Worm (Caenorhabditis elegans) whole organism, young adult: ENCODE results near the gene fat-1.

Experiments used
- B0019.2 ChIP-seq: fragments of 200-800 bp; sonication (Bioruptor generic); conservative IDR thresholded peaks from 2 replicates; pipeline ENCODE4 v1.3.6; 2022; ENCODE audit warnings: missing genetic modification reagents, missing genetic modification characterization, missing compliant biosample characterization
- B0261.1 ChIP-seq: sonication (generic microtip); optimal IDR thresholded peaks from 2 replicates; lab custom pipeline; 2016; ENCODE audit warnings: mild to moderate bottlenecking, missing genetic modification characterization, moderate library complexity, missing compliant biosample characterization
- F10E7.11 ChIP-seq: sonication (generic microtip); optimal IDR thresholded peaks from 2 replicates; lab custom pipeline; 2017; ENCODE audit warnings: mild to moderate bottlenecking, missing genetic modification characterization, moderate library complexity, missing compliant biosample characterization
- F22D6.2 ChIP-seq: sonication (generic microtip); optimal IDR thresholded peaks from 2 replicates; lab custom pipeline; 2016; ENCODE audit warnings: mild to moderate bottlenecking, missing genetic modification characterization, missing compliant biosample characterization
- F23B12.7 ChIP-seq: sonication (generic microtip); optimal IDR thresholded peaks from 2 replicates; lab custom pipeline; 2017; ENCODE audit warnings: missing genetic modification characterization, mild to moderate bottlenecking, missing compliant biosample characterization, antibody characterized with exemption, moderate library complexity; ENCODE audit not compliant: insufficient read depth
- F52B5.7 ChIP-seq: sonication (generic microtip); optimal IDR thresholded peaks from 2 replicates; lab custom pipeline; 2016; ENCODE audit warnings: mild to moderate bottlenecking, missing genetic modification characterization, missing compliant biosample characterization
- F55B11.4 ChIP-seq: sonication (generic microtip); optimal IDR thresholded peaks from 2 replicates; lab custom pipeline; 2016; ENCODE audit warnings: missing compliant biosample characterization, missing genetic modification characterization, borderline replicate concordance; ENCODE audit not compliant: insufficient read depth
- F57A8.1 ChIP-seq: fragments of 200-800 bp; sonication (Bioruptor generic); optimal IDR thresholded peaks from 2 replicates; lab custom pipeline; 2018; ENCODE audit warnings: mild to moderate bottlenecking, missing genetic modification characterization, moderate library complexity, missing compliant biosample characterization
- F57C9.4 ChIP-seq: sonication (generic microtip); optimal IDR thresholded peaks from 2 replicates; lab custom pipeline; 2017; ENCODE audit warnings: mild to moderate bottlenecking, missing genetic modification characterization, missing compliant biosample characterization
- Y67H2A.10 ChIP-seq: fragments of 200-800 bp; sonication (Bioruptor generic); conservative IDR thresholded peaks from 2 replicates; pipeline ENCODE4 v1.3.6; 2022; ENCODE audit warnings: missing genetic modification reagents, missing genetic modification characterization, missing compliant biosample characterization
- ZK185.1 ChIP-seq: sonication (generic microtip); optimal IDR thresholded peaks from 2 replicates; lab custom pipeline; 2016; ENCODE audit warnings: mild to moderate bottlenecking, missing genetic modification characterization, missing compliant biosample characterization; ENCODE audit not compliant: poor library complexity, severe bottlenecking
- ama-1 ChIP-seq, 3 experiments: fragments of 150-350 bp in 1 of 3; sonication (generic microtip) in 2 of 3; optimal IDR thresholded peaks; 2 replicates each; lab custom pipeline; 2014 to 2018; ENCODE audit warnings: missing biosample characterization in 2 of 3, missing genetic modification characterization in 2 of 3, missing genetic modification reagents in 2 of 3
- aptf-2 ChIP-seq: fragments of 200-800 bp; sonication (Bioruptor generic); conservative IDR thresholded peaks from 2 replicates; pipeline ENCODE4 v1.3.6; 2022; ENCODE audit warnings: missing genetic modification reagents, missing genetic modification characterization, missing compliant biosample characterization
- aptf-3 ChIP-seq: fragments of 200-800 bp; sonication (Bioruptor generic); IDR thresholded peaks from 2 replicates; pipeline ENCODE4 v1.3.6; 2022; ENCODE audit warnings: missing genetic modification characterization, missing compliant biosample characterization
- bed-1 ChIP-seq: fragments of 200-800 bp; sonication (Bioruptor generic); IDR thresholded peaks from 2 replicates; pipeline ENCODE4 v1.3.6; 2022; ENCODE audit warnings: missing genetic modification reagents, missing genetic modification characterization, missing compliant biosample characterization
- bed-2 ChIP-seq: fragments of 200-800 bp; sonication (Bioruptor generic); IDR thresholded peaks from 2 replicates; pipeline ENCODE4 v1.3.6; 2022; ENCODE audit warnings: missing genetic modification reagents, missing genetic modification characterization, missing compliant biosample characterization
- ccch-3 ChIP-seq: fragments of 200-800 bp; sonication (Bioruptor generic); optimal IDR thresholded peaks from 2 replicates; lab custom pipeline; 2018; ENCODE audit warnings: mild to moderate bottlenecking, missing genetic modification characterization, missing compliant biosample characterization
- cebp-1 ChIP-seq, 2 experiments: fragments of 200-800 bp in 1 of 2; sonication (Bioruptor generic) in 1 of 2; sonication (generic microtip) in 1 of 2; IDR thresholded peaks in 1 of 2; optimal IDR thresholded peaks in 1 of 2; 2 replicates each; pipeline versions ENCODE4 v1.3.6 to Lab custom; 2017 to 2022; ENCODE audit warnings: missing compliant biosample characterization in 2 of 2, missing genetic modification characterization in 2 of 2, mild to moderate bottlenecking in 1 of 2, missing genetic modification reagents in 1 of 2, moderate library complexity in 1 of 2
- ceh-40 ChIP-seq: fragments of 200-800 bp; sonication (Bioruptor generic); IDR thresholded peaks from 2 replicates; pipeline ENCODE4 v1.3.6; 2022; ENCODE audit warnings: missing genetic modification characterization, missing compliant biosample characterization
- chd-7 ChIP-seq: sonication (generic microtip); optimal IDR thresholded peaks from 2 replicates; lab custom pipeline; 2016; ENCODE audit warnings: mild to moderate bottlenecking, missing genetic modification characterization, moderate library complexity, missing compliant biosample characterization
- die-1 ChIP-seq: sonication (generic microtip); optimal IDR thresholded peaks from 2 replicates; lab custom pipeline; 2016; ENCODE audit warnings: missing genotype, mild to moderate bottlenecking, missing genetic modification characterization, missing compliant biosample characterization
- gei-17 ChIP-seq: fragments of 200-800 bp; sonication (Bioruptor generic); optimal IDR thresholded peaks from 2 replicates; lab custom pipeline; 2018; ENCODE audit warnings: mild to moderate bottlenecking, missing genetic modification characterization, missing compliant biosample characterization
- him-1 ChIP-seq: sonication (generic microtip); optimal IDR thresholded peaks from 2 replicates; lab custom pipeline; 2016; ENCODE audit warnings: missing genotype, missing genetic modification reagents, missing genetic modification characterization, missing compliant biosample characterization
- hlh-12 ChIP-seq: sonication (generic microtip); optimal IDR thresholded peaks from 2 replicates; lab custom pipeline; 2016; ENCODE audit warnings: missing genetic modification characterization, missing compliant biosample characterization
- hlh-26 ChIP-seq: fragments of 200-800 bp; sonication (Bioruptor generic); conservative IDR thresholded peaks from 2 replicates; pipeline ENCODE4 v1.3.6; 2022; ENCODE audit warnings: missing genetic modification reagents, missing genetic modification characterization, missing compliant biosample characterization
- hmg-20 ChIP-seq: fragments of 200-800 bp; sonication (Bioruptor generic); IDR thresholded peaks from 2 replicates; pipeline ENCODE4 v1.3.6; 2022; ENCODE audit warnings: missing genetic modification reagents, missing genetic modification characterization, missing compliant biosample characterization
- hrde-1 ChIP-seq: sonication (generic microtip); optimal IDR thresholded peaks from 2 replicates; lab custom pipeline; 2016; ENCODE audit warnings: missing genetic modification characterization, mild to moderate bottlenecking, missing compliant biosample characterization, moderate library complexity, missing genotype, missing genetic modification reagents, borderline replicate concordance
- lag-1 ChIP-seq: fragments of 200-800 bp; sonication (Bioruptor generic); IDR thresholded peaks from 2 replicates; pipeline ENCODE4 v1.3.6; 2022; ENCODE audit warnings: missing genetic modification reagents, missing genetic modification characterization, missing compliant biosample characterization
- lin-35 ChIP-seq, 3 experiments: fragments of 150-350 bp in 2 of 3; sonication (generic microtip) in 1 of 3; optimal IDR thresholded peaks; 2 replicates each; lab custom pipeline; 2014 to 2018; ENCODE audit warnings: missing biosample characterization in 3 of 3, missing genetic modification characterization in 3 of 3, missing genetic modification reagents in 3 of 3
- mxl-1 ChIP-seq: sonication (generic microtip); optimal IDR thresholded peaks from 2 replicates; lab custom pipeline; 2016; ENCODE audit warnings: missing genetic modification characterization, missing compliant biosample characterization
- nfyb-1 ChIP-seq: fragments of 200-800 bp; sonication (Bioruptor generic); IDR thresholded peaks from 2 replicates; pipeline ENCODE4 v1.3.6; 2022; ENCODE audit warnings: missing genetic modification reagents, missing genetic modification characterization, missing compliant biosample characterization
- nhr-120 ChIP-seq: fragments of 200-800 bp; sonication (Bioruptor generic); IDR thresholded peaks from 2 replicates; pipeline ENCODE4 v1.3.6; 2022; ENCODE audit warnings: missing genetic modification characterization, missing compliant biosample characterization
- nhr-179 ChIP-seq: sonication (generic microtip); optimal IDR thresholded peaks from 2 replicates; lab custom pipeline; 2016; ENCODE audit warnings: mild to moderate bottlenecking, missing genetic modification characterization, missing compliant biosample characterization
- nhr-27 ChIP-seq: fragments of 200-800 bp; sonication (Bioruptor generic); optimal IDR thresholded peaks from 2 replicates; lab custom pipeline; 2018; ENCODE audit warnings: mild to moderate bottlenecking, missing genetic modification characterization, moderate library complexity, missing compliant biosample characterization
- nhr-80 ChIP-seq: sonication (generic microtip); optimal IDR thresholded peaks from 2 replicates; lab custom pipeline; 2016; ENCODE audit warnings: missing genetic modification characterization, missing compliant biosample characterization
- pbrm-1 ChIP-seq: fragments of 200-800 bp; sonication (Bioruptor generic); IDR thresholded peaks from 2 replicates; pipeline ENCODE4 v1.3.6; 2022; ENCODE audit warnings: missing genetic modification reagents, missing genetic modification characterization, missing compliant biosample characterization
- pha-4 ChIP-seq: fragments of 150-350 bp; sonication (generic microtip); optimal IDR thresholded peaks from 2 replicates; lab custom pipeline; 2014; ENCODE audit warnings: missing biosample characterization, missing genetic modification reagents, missing genetic modification characterization
- rcor-1 ChIP-seq: fragments of 200-800 bp; sonication (Bioruptor generic); IDR thresholded peaks from 2 replicates; pipeline ENCODE4 v1.3.6; 2022; ENCODE audit warnings: missing genetic modification reagents, missing genetic modification characterization, missing compliant biosample characterization
- rec-8 ChIP-seq, 2 experiments: sonication (generic microtip); optimal IDR thresholded peaks; 2 replicates each; lab custom pipeline; 2016; ENCODE audit warnings: mild to moderate bottlenecking in 2 of 2, missing genetic modification characterization in 2 of 2, missing genetic modification reagents in 2 of 2, missing genotype in 2 of 2, missing biosample characterization in 1 of 2, missing compliant biosample characterization in 1 of 2, moderate library complexity in 1 of 2
- rpc-1 ChIP-seq, 2 experiments: fragments of 150-350 bp in 1 of 2; sonication (generic microtip) in 1 of 2; optimal IDR thresholded peaks; 2 replicates each; lab custom pipeline; 2014 to 2018; ENCODE audit warnings: missing biosample characterization in 1 of 2, missing genetic modification characterization in 1 of 2, missing genetic modification reagents in 1 of 2, missing genotype in 1 of 2
- sea-2 ChIP-seq: fragments of 200-800 bp; sonication (Bioruptor generic); IDR thresholded peaks from 2 replicates; pipeline ENCODE4 v1.3.6; 2022; ENCODE audit warnings: missing genetic modification characterization, missing compliant biosample characterization
- somi-1 ChIP-seq: fragments of 200-800 bp; sonication (Bioruptor generic); optimal IDR thresholded peaks from 2 replicates; lab custom pipeline; 2018; ENCODE audit warnings: mild to moderate bottlenecking, missing genetic modification characterization, missing compliant biosample characterization
- tlf-1 ChIP-seq: fragments of 200-800 bp; sonication (Bioruptor generic); optimal IDR thresholded peaks from 2 replicates; lab custom pipeline; 2018; ENCODE audit warnings: mild to moderate bottlenecking, missing genetic modification characterization, missing compliant biosample characterization
- unc-130 ChIP-seq: sonication (generic microtip); optimal IDR thresholded peaks from 2 replicates; lab custom pipeline; 2016; ENCODE audit warnings: missing genetic modification reagents, missing genetic modification characterization, missing compliant biosample characterization
- xnd-1 ChIP-seq: sonication (generic microtip); optimal IDR thresholded peaks from 2 replicates; lab custom pipeline; 2016; ENCODE audit warnings: missing genotype, missing genetic modification reagents, missing genetic modification characterization, missing compliant biosample characterization
- zfh-2 ChIP-seq: fragments of 200-800 bp; sonication (Bioruptor generic); conservative IDR thresholded peaks from 2 replicates; pipeline ENCODE4 v1.3.6; 2022; ENCODE audit warnings: missing genetic modification reagents, missing genetic modification characterization, missing compliant biosample characterization
- ztf-25 ChIP-seq: fragments of 200-800 bp; sonication (Bioruptor generic); IDR thresholded peaks from 2 replicates; pipeline ENCODE4 v1.3.6; 2022; ENCODE audit warnings: missing genetic modification reagents, missing genetic modification characterization, missing compliant biosample characterization
- ztf-6 ChIP-seq: fragments of 200-800 bp; sonication (Bioruptor generic); IDR thresholded peaks from 2 replicates; pipeline ENCODE4 v1.3.6; 2022; ENCODE audit warnings: missing genetic modification reagents, missing genetic modification characterization, missing compliant biosample characterization

fat-1 gene

ce11 chrIV:13322429-13322828 is 7.0 kb downstream of the fat-1 start (continued):
- TF ChIP-seq nhr-179 (tag; lab: Kevin White, UChicago), result no peak
- TF ChIP-seq F10E7.11 (tag; lab: Kevin White, UChicago), result no peak
- TF ChIP-seq ZK185.1 (tag; lab: Kevin White, UChicago), result peak; percentile 29
- no peak for TF ChIP-seq mxl-1 (tag; lab: Kevin White, UChicago)
- peak; percentile 72 for TF ChIP-seq chd-7 (tag; lab: Kevin White, UChicago)
- TF ChIP-seq F57C9.4, result no peak
- TF ChIP-seq unc-130, result no peak
- TF ChIP-seq lin-35 (GFP tag; optimal IDR thresholded peaks at IDR 0.05; lab: Kevin White, UChicago), result peak in 1 of 3 experiments; percentile 31
- TF ChIP-seq somi-1 (GFP tag; lab: Kevin White, UChicago), result peak; percentile 41
- no peak for TF ChIP-seq pha-4 (tag; lab: Kevin White, UChicago)
- no peak for TF ChIP-seq F57A8.1 (GFP tag; lab: Kevin White, UChicago)
- peak; percentile 36; the same call in 1 of the 2 replicates for TF ChIP-seq zfh-2 (GFP tag; lab: Robert Waterston, UW)
- no peak for TF ChIP-seq ccch-3 (GFP tag; lab: Kevin White, UChicago)
- no peak for TF ChIP-seq B0261.1 (tag; lab: Kevin White, UChicago)
- no peak for TF ChIP-seq cebp-1 (GFP tag; IDR thresholded peaks at IDR 0.05; lab: Robert Waterston, UW)
- TF ChIP-seq cebp-1 (tag; optimal IDR thresholded peaks at IDR 0.05; lab: Kevin White, UChicago), result peak; percentile 71
- TF ChIP-seq F22D6.2 (tag; lab: Kevin White, UChicago), result no peak
- peak; percentile 64 for TF ChIP-seq tlf-1 (GFP tag; lab: Kevin White, UChicago)
- TF ChIP-seq rec-8 (tag; optimal IDR thresholded peaks at IDR 0.05; lab: Kevin White, UChicago), result no peak
- TF ChIP-seq nfyb-1, result peak; percentile 79
- TF ChIP-seq hmg-20 (GFP tag; lab: Robert Waterston, UW), result no peak
- no peak for TF ChIP-seq hrde-1 (tag; lab: Kevin White, UChicago)
- TF ChIP-seq hlh-26 (GFP tag; lab: Robert Waterston, UW), result no peak
- no peak for TF ChIP-seq B0019.2 (GFP tag; lab: Robert Waterston, UW)
- TF ChIP-seq F52B5.7 (tag; lab: Kevin White, UChicago), result no peak
- no peak for TF ChIP-seq nhr-120 (GFP tag; lab: Robert Waterston, UW)
- TF ChIP-seq ztf-6 (GFP tag; lab: Robert Waterston, UW), result no peak
- TF ChIP-seq lag-1 (GFP tag; lab: Robert Waterston, UW), result no peak
- no peak for TF ChIP-seq bed-1
- TF ChIP-seq nhr-27 (tag; lab: Kevin White, UChicago), result no peak
- TF ChIP-seq F23B12.7 (tag; lab: Kevin White, UChicago), result no peak
- no peak for TF ChIP-seq aptf-2
- TF ChIP-seq him-1 (tag; lab: Kevin White, UChicago), result no peak
- TF ChIP-seq die-1 (tag; lab: Kevin White, UChicago), result no peak
- no peak for TF ChIP-seq sea-2
- TF ChIP-seq gei-17, result peak; percentile 24
- peak; percentile 92 for TF ChIP-seq nhr-80 (tag; lab: Kevin White, UChicago)
- no peak for TF ChIP-seq ztf-25
- TF ChIP-seq Y67H2A.10, result no peak
- no peak for TF ChIP-seq F55B11.4 (tag; lab: Kevin White, UChicago)
- TF ChIP-seq ceh-40 (GFP tag; lab: Robert Waterston, UW), result no peak
- TF ChIP-seq ama-1 (optimal IDR thresholded peaks at IDR 0.05; lab: Kevin White, UChicago), result no peak
- no peak for TF ChIP-seq ama-1 (GFP tag; optimal IDR thresholded peaks at IDR 0.05; lab: Kevin White, UChicago)
- TF ChIP-seq hlh-12 (tag; lab: Kevin White, UChicago), result no peak
- no peak for TF ChIP-seq aptf-3 (GFP tag; lab: Robert Waterston, UW)
- no peak for TF ChIP-seq bed-2 (GFP tag; lab: Robert Waterston, UW)
- no peak for TF ChIP-seq rcor-1 (GFP tag; lab: Robert Waterston, UW)
- TF ChIP-seq xnd-1 (tag; lab: Kevin White, UChicago), result no peak
- no peak for TF ChIP-seq rpc-1 (optimal IDR thresholded peaks at IDR 0.05; lab: Kevin White, UChicago)
- no peak for TF ChIP-seq rpc-1 (tag; optimal IDR thresholded peaks at IDR 0.05; lab: Kevin White, UChicago)
- TF ChIP-seq pbrm-1, result no peak
